Worm (Caenorhabditis elegans): ENCODE measurements around the gene mrps-18C.

mrps-18C gene

DNA sequence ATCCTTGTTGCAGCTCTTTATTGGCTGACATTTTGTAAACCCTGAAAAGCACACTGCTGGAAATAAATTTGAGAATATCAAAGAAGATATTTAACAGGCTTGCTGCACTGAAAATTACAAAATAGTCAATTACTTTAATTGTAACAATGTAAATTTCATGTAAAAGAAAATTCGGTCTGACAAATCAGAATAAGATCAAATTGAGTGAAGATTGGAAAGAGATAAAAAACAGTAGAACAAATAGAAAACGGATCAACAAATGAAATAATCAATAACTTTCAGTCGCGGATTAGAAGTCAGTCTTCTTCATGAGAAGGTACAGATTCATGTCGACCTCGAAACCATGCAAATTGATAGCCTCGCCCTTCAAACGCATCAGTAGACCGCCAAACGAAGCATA lies 18.3 kb upstream of the mrps-18C start, which contains the start of gene rars-1:
Gene rars-1 (minus strand): TSS at position 101 of the 400 bp plus-strand sequence.
- no peak for TF ChIP-seq T23F11.4 (GFP tag; optimal IDR thresholded peaks at IDR 0.05)
- no peak for TF ChIP-seq ama-1 (optimal IDR thresholded peaks at IDR 0.05)
- no peak for TF ChIP-seq unc-55 (GFP tag; optimal IDR thresholded peaks at IDR 0.05)
- TF ChIP-seq ceh-9 (tag; optimal IDR thresholded peaks at IDR 0.05): no peak
- no peak for TF ChIP-seq Y22D7AL.16 (tag; optimal IDR thresholded peaks at IDR 0.05)
- no peak for TF ChIP-seq syd-9 (tag; optimal IDR thresholded peaks at IDR 0.05)
- no peak for TF ChIP-seq ceh-34 (tag; optimal IDR thresholded peaks at IDR 0.05)
- TF ChIP-seq pax-1 (tag; optimal IDR thresholded peaks at IDR 0.05): no peak
- TF ChIP-seq pat-9 (tag; optimal IDR thresholded peaks at IDR 0.05): no peak
- TF ChIP-seq nhr-11 (tag; optimal IDR thresholded peaks at IDR 0.05): no peak
- TF ChIP-seq rnt-1 (tag; optimal IDR thresholded peaks at IDR 0.05): no peak
- no peak for TF ChIP-seq elt-4 (tag; optimal IDR thresholded peaks at IDR 0.05)
- no peak for TF ChIP-seq K02D7.2 (tag; optimal IDR thresholded peaks at IDR 0.05)
- no peak for TF ChIP-seq dve-1 (tag; optimal IDR thresholded peaks at IDR 0.05)
- no peak for TF ChIP-seq ceh-14 (tag; optimal IDR thresholded peaks at IDR 0.05)

DNA sequence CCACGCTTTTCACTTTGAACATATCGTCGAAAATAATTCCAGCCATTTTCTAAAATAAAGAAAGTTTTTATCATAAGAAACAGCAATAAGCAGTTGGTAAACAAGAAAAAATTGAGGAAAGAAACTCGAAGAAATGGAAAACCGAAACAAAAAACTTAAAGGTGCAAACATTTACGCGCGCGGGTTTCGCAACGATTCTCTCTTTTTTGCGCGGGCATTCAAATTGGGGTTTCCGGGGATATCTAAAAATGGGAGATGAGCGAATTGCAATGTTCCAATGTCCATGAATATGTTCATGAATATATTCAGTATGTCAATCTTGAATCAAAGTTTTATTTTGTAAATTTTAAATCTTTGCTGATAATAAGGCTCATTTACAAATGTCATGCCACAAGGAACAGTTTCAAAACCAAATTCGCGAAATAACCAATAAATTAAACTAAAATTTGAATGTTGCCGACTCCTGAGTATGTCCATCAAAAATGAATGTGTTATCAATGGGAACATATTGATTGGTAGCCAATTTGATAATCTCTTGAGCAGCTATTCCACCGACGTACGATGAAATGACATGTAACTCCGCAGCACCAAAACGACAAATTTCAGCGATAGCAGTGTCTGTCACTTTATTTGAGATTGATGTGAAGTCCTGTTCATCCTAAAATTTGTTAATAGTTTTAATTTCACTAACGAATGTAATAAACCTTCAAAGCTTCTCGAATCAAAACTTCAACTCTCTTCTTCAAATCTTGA lies 17.2 kb upstream of the mrps-18C start, which contains the start of gene rpb-8:
Gene rpb-8 (minus strand): TSS at position 49 of the 753 bp plus-strand sequence.
- TF ChIP-seq fkh-10 (GFP tag; optimal IDR thresholded peaks at IDR 0.05) (no peak), unc-86 (tag; optimal IDR thresholded peaks at IDR 0.05) (no peak), ceh-14 (tag; optimal IDR thresholded peaks at IDR 0.05) (no peak), sox-4 (tag; optimal IDR thresholded peaks at IDR 0.05) (no peak), pha-4 (tag; optimal IDR thresholded peaks at IDR 0.05) (no peak), npax-4 (tag; optimal IDR thresholded peaks at IDR 0.05) (no peak), nhr-11 (tag; optimal IDR thresholded peaks at IDR 0.05) (no peak), unc-42 (tag; optimal IDR thresholded peaks at IDR 0.05) (peak; percentile 15), ttx-3 (tag; optimal IDR thresholded peaks at IDR 0.05) (no peak), fax-1 (tag; optimal IDR thresholded peaks at IDR 0.05) (no peak), hlh-15 (tag; optimal IDR thresholded peaks at IDR 0.05) (no peak), gmeb-2 (tag; optimal IDR thresholded peaks at IDR 0.05) (no peak), pag-3 (tag; optimal IDR thresholded peaks at IDR 0.05; ENCODE audit: borderline replicate concordance) (no peak), C38D4.7 (GFP tag; optimal IDR thresholded peaks at IDR 0.05) (no peak), ceh-18 (tag; optimal IDR thresholded peaks at IDR 0.05) (no peak), ref-2 (tag; optimal IDR thresholded peaks at IDR 0.05) (no peak), madf-2 (tag; optimal IDR thresholded peaks at IDR 0.05) (no peak), tbx-7 (tag; optimal IDR thresholded peaks at IDR 0.05) (no peak), ama-1 (optimal IDR thresholded peaks at IDR 0.05) (no peak), ets-4 (tag; optimal IDR thresholded peaks at IDR 0.05) (no peak), ceh-2 (tag; optimal IDR thresholded peaks at IDR 0.05) (no peak), rnt-1 (tag; optimal IDR thresholded peaks at IDR 0.05) (no peak), odd-2 (tag; optimal IDR thresholded peaks at IDR 0.05) (no peak), sox-2 (GFP tag; IDR thresholded peaks at IDR 0.05) (no peak), nfya-1 (tag; optimal IDR thresholded peaks at IDR 0.05) (peak; percentile 46), ceh-24 (tag; optimal IDR thresholded peaks at IDR 0.05) (no peak), ceh-31 (tag; optimal IDR thresholded peaks at IDR 0.05) (peak; percentile 41)

ce11 chrIII:4918906-4919305 lies 16.5 kb upstream of the mrps-18C start:
- TF ChIP-seq ceh-2 (tag; optimal IDR thresholded peaks at IDR 0.05): no peak
- no peak for TF ChIP-seq mec-3 (tag; optimal IDR thresholded peaks at IDR 0.05; ENCODE audit: borderline replicate concordance)
- no peak for TF ChIP-seq ceh-14 (tag; optimal IDR thresholded peaks at IDR 0.05)
- TF ChIP-seq unc-86 (tag; optimal IDR thresholded peaks at IDR 0.05): no peak
- TF ChIP-seq npax-4 (tag; optimal IDR thresholded peaks at IDR 0.05): no peak
- no peak for TF ChIP-seq ceh-9 (tag; optimal IDR thresholded peaks at IDR 0.05)
- no peak for TF ChIP-seq ceh-22 (tag; optimal IDR thresholded peaks at IDR 0.05)
- TF ChIP-seq unc-55 (GFP tag; optimal IDR thresholded peaks at IDR 0.05): no peak
- TF ChIP-seq pax-1 (tag; optimal IDR thresholded peaks at IDR 0.05): no peak
- no peak for TF ChIP-seq nhr-11 (tag; optimal IDR thresholded peaks at IDR 0.05)
- TF ChIP-seq C38D4.7 (GFP tag; optimal IDR thresholded peaks at IDR 0.05): no peak
- no peak for TF ChIP-seq pag-3 (tag; optimal IDR thresholded peaks at IDR 0.05; ENCODE audit: borderline replicate concordance)
- TF ChIP-seq elt-4 (tag; optimal IDR thresholded peaks at IDR 0.05): no peak
- no peak for TF ChIP-seq F13H6.1 (tag; optimal IDR thresholded peaks at IDR 0.05)
- TF ChIP-seq rnt-1 (tag; optimal IDR thresholded peaks at IDR 0.05): no peak
